Worm (Caenorhabditis elegans) whole organism, L4/young adult: ENCODE data around the gene unc-64.
A peak's percentile ranks its signal among the peaks of the same experiment; 100 is the strongest.

Experiments
- W03F9.2 ChIP-seq: fragments of 150-350 bp; optimal IDR thresholded peaks from 2 replicates; lab custom pipeline; 2014; ENCODE audit warnings: missing biosample characterization, missing genetic modification characterization
- dao-5 ChIP-seq: sonication (generic microtip); optimal IDR thresholded peaks from 2 replicates; lab custom pipeline; 2016; ENCODE audit warnings: missing genotype, missing genetic modification characterization, moderate library complexity, missing compliant biosample characterization
- him-1 ChIP-seq: sonication (generic microtip); optimal IDR thresholded peaks from 2 replicates; lab custom pipeline; 2016; ENCODE audit warnings: missing genotype, missing genetic modification reagents, missing genetic modification characterization, missing compliant biosample characterization

ce11 chrIII:13307107-13307506, 30.0 kb downstream of the unc-64 start, which contains the start of the genes klp-19 and slc-36.1:
- TF ChIP-seq him-1 (tag; lab: Kevin White, UChicago) = no peak
- peak; percentile 52 for TF ChIP-seq W03F9.2 (tag; lab: Kevin White, UChicago)
- TF ChIP-seq dao-5 (tag; lab: Kevin White, UChicago) = no peak
